Worm (Caenorhabditis elegans) whole organism, L2 larva: ENCODE data around the gene R144.12.
A peak's percentile ranks its signal among the peaks of the same experiment; 100 is the strongest.

Source experiments
- C34F6.9 ChIP-seq: fragments of 150-350 bp; optimal IDR thresholded peaks from 2 replicates; lab custom pipeline; 2014; ENCODE audit warnings: missing biosample characterization, missing genetic modification characterization
- F13H6.1 ChIP-seq: sonication (generic microtip); optimal IDR thresholded peaks from 2 replicates; lab custom pipeline; 2016; ENCODE audit warnings: missing genetic modification characterization, missing compliant biosample characterization
- R02D3.7 ChIP-seq: fragments of 150-350 bp; optimal IDR thresholded peaks from 2 replicates; lab custom pipeline; 2014; ENCODE audit warnings: missing biosample characterization, missing genetic modification characterization
- Y55F3AM.14 ChIP-seq: fragments of 200-800 bp; sonication (Bioruptor generic); optimal IDR thresholded peaks from 2 replicates; lab custom pipeline; 2018; ENCODE audit warnings: mild to moderate bottlenecking, missing genetic modification characterization, missing compliant biosample characterization
- ZK546.5 ChIP-seq: sonication (generic microtip); optimal IDR thresholded peaks from 2 replicates; lab custom pipeline; 2017; ENCODE audit warnings: missing biosample characterization, missing genetic modification characterization
- alr-1 ChIP-seq: fragments of 150-350 bp; optimal IDR thresholded peaks from 2 replicates; lab custom pipeline; 2014; ENCODE audit warnings: missing biosample characterization, missing genetic modification characterization
- aly-2 ChIP-seq: fragments of 150-350 bp; optimal IDR thresholded peaks from 2 replicates; lab custom pipeline; 2014; ENCODE audit warnings: missing biosample characterization, missing genetic modification characterization
- ama-1 ChIP-seq: fragments of 150-350 bp; optimal IDR thresholded peaks from 2 replicates; lab custom pipeline; 2018; ENCODE audit warnings: inconsistent platforms
- blmp-1 ChIP-seq: sonication (generic microtip); optimal IDR thresholded peaks from 2 replicates; lab custom pipeline; 2017; ENCODE audit warnings: missing genetic modification characterization, mild to moderate bottlenecking, missing compliant biosample characterization, antibody characterized with exemption, moderate library complexity; ENCODE audit not compliant: insufficient read depth
- ceh-16 ChIP-seq: fragments of 150-350 bp; optimal IDR thresholded peaks from 2 replicates; lab custom pipeline; 2014; ENCODE audit warnings: missing biosample characterization, missing genetic modification characterization
- ceh-82 ChIP-seq: fragments of 150-350 bp; optimal IDR thresholded peaks from 2 replicates; lab custom pipeline; 2014; ENCODE audit warnings: missing biosample characterization, missing genetic modification characterization
- crh-2 ChIP-seq: sonication (generic microtip); optimal IDR thresholded peaks from 2 replicates; lab custom pipeline; 2017; ENCODE audit warnings: missing biosample characterization, missing genetic modification characterization
- dmd-4 ChIP-seq: sonication (generic microtip); optimal IDR thresholded peaks from 2 replicates; lab custom pipeline; 2017; ENCODE audit warnings: missing biosample characterization, missing genetic modification characterization
- egl-27 ChIP-seq: sonication (generic microtip); optimal IDR thresholded peaks from 3 replicates; lab custom pipeline; 2017; ENCODE audit warnings: missing biosample characterization, missing genetic modification reagents, missing genetic modification characterization
- elt-1 ChIP-seq: fragments of 150-350 bp; optimal IDR thresholded peaks from 2 replicates; lab custom pipeline; 2014; ENCODE audit warnings: missing biosample characterization, missing genetic modification characterization
- elt-3 ChIP-seq: sonication (generic microtip); optimal IDR thresholded peaks from 2 replicates; lab custom pipeline; 2017; ENCODE audit warnings: missing biosample characterization, missing genetic modification characterization
- fos-1 ChIP-seq: fragments of 150-350 bp; optimal IDR thresholded peaks from 2 replicates; lab custom pipeline; 2014; ENCODE audit warnings: missing biosample characterization, missing genetic modification characterization
- gmeb-1 ChIP-seq: fragments of 150-350 bp; optimal IDR thresholded peaks from 2 replicates; lab custom pipeline; 2014; ENCODE audit warnings: missing biosample characterization, missing genetic modification characterization
- lin-11 ChIP-seq: fragments of 150-350 bp; sonication (generic microtip); optimal IDR thresholded peaks from 2 replicates; lab custom pipeline; 2014; ENCODE audit warnings: missing biosample characterization, missing genetic modification characterization, inconsistent platforms, mixed read lengths
- lin-13 ChIP-seq: fragments of 150-350 bp; optimal IDR thresholded peaks from 2 replicates; lab custom pipeline; 2014; ENCODE audit warnings: missing biosample characterization, missing genetic modification reagents, missing genetic modification characterization
- lin-39 ChIP-seq: fragments of 150-350 bp; optimal IDR thresholded peaks from 2 replicates; lab custom pipeline; 2014; ENCODE audit warnings: missing biosample characterization, missing genetic modification reagents, missing genetic modification characterization
- lsy-2 ChIP-seq, 2 experiments: fragments of 150-350 bp in 1 of 2; sonication (generic microtip) in 1 of 2; optimal IDR thresholded peaks; 2 replicates each; lab custom pipeline; 2014 to 2017; ENCODE audit warnings: missing biosample characterization in 2 of 2, missing genetic modification characterization in 2 of 2
- mab-5 ChIP-seq: fragments of 150-350 bp; optimal IDR thresholded peaks from 2 replicates; lab custom pipeline; 2014; ENCODE audit warnings: missing biosample characterization, missing genetic modification characterization
- mbf-1 ChIP-seq: sonication (generic microtip); optimal IDR thresholded peaks from 2 replicates; lab custom pipeline; 2017; ENCODE audit warnings: missing biosample characterization, missing genetic modification characterization
- mdl-1 ChIP-seq, 2 experiments: fragments of 150-350 bp in 1 of 2; sonication (generic microtip) in 1 of 2; optimal IDR thresholded peaks; 2 replicates each; lab custom pipeline; 2017; ENCODE audit warnings: missing biosample characterization in 2 of 2, missing genetic modification characterization in 2 of 2
- nhr-10 ChIP-seq: sonication (generic microtip); optimal IDR thresholded peaks from 2 replicates; lab custom pipeline; 2017; ENCODE audit warnings: missing biosample characterization, missing genetic modification characterization
- nhr-11 ChIP-seq: fragments of 150-350 bp; optimal IDR thresholded peaks from 2 replicates; lab custom pipeline; 2014; ENCODE audit warnings: missing biosample characterization, missing genetic modification characterization
- nhr-12 ChIP-seq: fragments of 150-350 bp; optimal IDR thresholded peaks from 2 replicates; lab custom pipeline; 2014; ENCODE audit warnings: missing biosample characterization, missing genetic modification characterization
- nhr-129 ChIP-seq: fragments of 150-350 bp; optimal IDR thresholded peaks from 2 replicates; lab custom pipeline; 2014; ENCODE audit warnings: missing biosample characterization, missing genetic modification characterization
- nhr-21 ChIP-seq: fragments of 150-350 bp; optimal IDR thresholded peaks from 2 replicates; lab custom pipeline; 2014; ENCODE audit warnings: missing biosample characterization, missing genetic modification characterization
- nhr-23 ChIP-seq: fragments of 150-350 bp; optimal IDR thresholded peaks from 2 replicates; lab custom pipeline; 2014; ENCODE audit warnings: missing biosample characterization, missing genetic modification reagents, missing genetic modification characterization
- nhr-237 ChIP-seq: fragments of 150-350 bp; optimal IDR thresholded peaks from 2 replicates; lab custom pipeline; 2014; ENCODE audit warnings: missing biosample characterization, missing genetic modification characterization
- nhr-25 ChIP-seq: fragments of 150-350 bp; sonication (generic microtip); optimal IDR thresholded peaks from 3 replicates; lab custom pipeline; 2014; ENCODE audit warnings: missing biosample characterization, missing genetic modification characterization
- nhr-6 ChIP-seq: fragments of 150-350 bp; optimal IDR thresholded peaks from 2 replicates; lab custom pipeline; 2014; ENCODE audit warnings: missing biosample characterization, missing genetic modification characterization
- nhr-77 ChIP-seq: fragments of 150-350 bp; optimal IDR thresholded peaks from 2 replicates; lab custom pipeline; 2014; ENCODE audit warnings: missing biosample characterization, missing genetic modification characterization
- peb-1 ChIP-seq: fragments of 150-350 bp; optimal IDR thresholded peaks from 2 replicates; lab custom pipeline; 2014; ENCODE audit warnings: missing biosample characterization, missing genetic modification characterization
- sem-4 ChIP-seq: fragments of 150-350 bp; optimal IDR thresholded peaks from 2 replicates; lab custom pipeline; 2014; ENCODE audit warnings: missing biosample characterization, missing genetic modification reagents, missing genetic modification characterization
- skn-1 ChIP-seq: sonication (generic microtip); optimal IDR thresholded peaks from 2 replicates; lab custom pipeline; 2017; ENCODE audit warnings: missing biosample characterization, missing genetic modification characterization
- sma-3 ChIP-seq: sonication (generic microtip); optimal IDR thresholded peaks from 2 replicates; lab custom pipeline; 2016; ENCODE audit warnings: missing genetic modification reagents, missing genetic modification characterization, missing compliant biosample characterization
- sma-9 ChIP-seq, 2 experiments: fragments of 150-350 bp in 1 of 2; sonication (generic microtip) in 1 of 2; optimal IDR thresholded peaks; 2 replicates each; lab custom pipeline; 2014 to 2016; ENCODE audit warnings: missing genetic modification characterization in 2 of 2, mild to moderate bottlenecking in 1 of 2, missing biosample characterization in 1 of 2, missing compliant biosample characterization in 1 of 2, missing genetic modification reagents in 1 of 2, moderate library complexity in 1 of 2
- snpc-4 ChIP-seq: fragments of 150-350 bp; optimal IDR thresholded peaks from 2 replicates; lab custom pipeline; 2014; ENCODE audit warnings: missing biosample characterization, missing genetic modification characterization
- unc-39 ChIP-seq: fragments of 150-350 bp; optimal IDR thresholded peaks from 2 replicates; lab custom pipeline; 2014; ENCODE audit warnings: missing biosample characterization, missing genetic modification characterization
- unc-55 ChIP-seq: fragments of 150-350 bp; sonication (generic microtip); optimal IDR thresholded peaks from 3 replicates; lab custom pipeline; 2014; ENCODE audit warnings: missing biosample characterization, missing genetic modification reagents, missing genetic modification characterization
- unc-62 ChIP-seq: fragments of 150-350 bp; optimal IDR thresholded peaks from 2 replicates; lab custom pipeline; 2014; ENCODE audit warnings: missing biosample characterization, missing genetic modification reagents, missing genetic modification characterization
- zag-1 ChIP-seq: fragments of 150-350 bp; optimal IDR thresholded peaks from 2 replicates; lab custom pipeline; 2014; ENCODE audit warnings: missing biosample characterization, missing genetic modification characterization
- ztf-1 ChIP-seq: fragments of 200-800 bp; sonication (Bioruptor generic); conservative IDR thresholded peaks from 2 replicates; pipeline ENCODE4 v1.3.6; 2022; ENCODE audit warnings: missing genetic modification characterization, missing compliant biosample characterization
- ztf-11 ChIP-seq: sonication (generic microtip); optimal IDR thresholded peaks from 2 replicates; lab custom pipeline; 2017; ENCODE audit warnings: missing biosample characterization, missing genetic modification characterization
- ztf-4 ChIP-seq: fragments of 150-350 bp; optimal IDR thresholded peaks from 2 replicates; lab custom pipeline; 2014; ENCODE audit warnings: missing biosample characterization, missing genetic modification characterization

Gene R144.12

DNA sequence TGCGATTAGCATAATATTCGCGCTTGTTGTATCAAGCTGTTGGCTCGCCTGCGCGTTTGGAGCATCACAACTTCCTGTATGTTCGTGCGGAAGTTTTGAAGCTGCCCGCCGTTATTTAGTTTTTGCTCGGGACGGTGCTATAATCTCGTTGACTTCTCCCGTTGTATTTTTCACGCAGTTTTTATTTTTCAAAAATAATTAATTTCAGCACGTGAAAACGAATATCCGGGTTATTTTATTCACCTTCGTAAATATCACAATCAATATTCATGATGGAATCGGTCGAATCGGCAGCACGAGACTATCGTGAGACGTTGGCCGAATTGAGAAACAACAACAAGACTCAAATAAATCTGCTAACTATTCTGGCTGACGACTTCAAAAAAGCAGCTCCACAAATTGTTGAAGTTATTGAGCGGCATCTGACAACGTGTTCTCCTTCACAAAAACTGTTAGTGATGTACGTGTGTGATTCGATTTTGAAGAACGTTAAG, 18.4 kb upstream of the R144.12 start:
- TF ChIP-seq crh-2 (tag; lab: Kevin White, UChicago) (peak; percentile 26), ceh-16 (tag; lab: Kevin White, UChicago) (no peak), ama-1 (lab: Kevin White, UChicago) (peak; percentile 83), nhr-11 (tag; lab: Kevin White, UChicago) (no peak), skn-1 (tag; lab: Kevin White, UChicago) (no peak), nhr-77 (tag; lab: Kevin White, UChicago) (no peak), Y55F3AM.14 (GFP tag; lab: Kevin White, UChicago) (peak; percentile 7), blmp-1 (tag; lab: Kevin White, UChicago) (no peak), ztf-1 (GFP tag; lab: Robert Waterston, UW) (peak; percentile 93), nhr-129 (no peak), C34F6.9 (peak; percentile 25), nhr-10 (tag; lab: Kevin White, UChicago) (no peak), sma-9 (GFP tag; optimal IDR thresholded peaks at IDR 0.05; lab: Kevin White, UChicago) (no peak), sma-9 (tag; optimal IDR thresholded peaks at IDR 0.05; lab: Kevin White, UChicago) (no peak), zag-1 (tag; lab: Kevin White, UChicago) (no peak), ztf-11 (no peak), ceh-82 (tag; lab: Kevin White, UChicago) (no peak), unc-55 (GFP tag; lab: Kevin White, UChicago) (no peak), R02D3.7 (tag; lab: Kevin White, UChicago) (no peak), nhr-23 (tag; lab: Kevin White, UChicago) (no peak), mbf-1 (no peak), sma-3 (GFP tag; lab: Kevin White, UChicago) (peak; percentile 44), aly-2 (tag; lab: Kevin White, UChicago) (no peak), mdl-1 (tag; optimal IDR thresholded peaks at IDR 0.05; lab: Kevin White, UChicago) (no peak), sem-4 (peak; percentile 47), snpc-4 (tag; lab: Kevin White, UChicago) (no peak), mab-5 (tag; lab: Kevin White, UChicago) (no peak), F13H6.1 (tag; lab: Kevin White, UChicago) (peak; percentile 7), nhr-12 (tag; lab: Kevin White, UChicago) (no peak), unc-39 (tag; lab: Kevin White, UChicago) (no peak), lin-13 (GFP tag; lab: Kevin White, UChicago) (peak; percentile 19), peb-1 (tag; lab: Kevin White, UChicago) (no peak), lsy-2 (tag; optimal IDR thresholded peaks at IDR 0.05; lab: Kevin White, UChicago) (peak in 1 of 2 experiments; percentile 60), nhr-237 (tag; lab: Kevin White, UChicago) (no peak), lin-11 (tag; lab: Kevin White, UChicago) (no peak), lin-39 (tag; lab: Kevin White, UChicago) (no peak), fos-1 (tag; lab: Kevin White, UChicago) (no peak), dmd-4 (no peak), ztf-4 (tag; lab: Kevin White, UChicago) (peak; percentile 79), elt-3 (tag; lab: Kevin White, UChicago) (no peak), nhr-6 (no peak), unc-62 (GFP tag; lab: Kevin White, UChicago) (no peak), egl-27 (tag; lab: Kevin White, UChicago) (no peak), elt-1 (tag; lab: Kevin White, UChicago) (no peak), gmeb-1 (peak; percentile 28), nhr-21 (tag; lab: Kevin White, UChicago) (peak; percentile 2), nhr-25 (tag; lab: Kevin White, UChicago) (no peak), alr-1 (tag; lab: Kevin White, UChicago) (no peak), ZK546.5 (tag; lab: Kevin White, UChicago) (no peak)
